Worm (Caenorhabditis elegans): ENCODE results near the gene ZK470.6.

ZK470.6 gene

DNA sequence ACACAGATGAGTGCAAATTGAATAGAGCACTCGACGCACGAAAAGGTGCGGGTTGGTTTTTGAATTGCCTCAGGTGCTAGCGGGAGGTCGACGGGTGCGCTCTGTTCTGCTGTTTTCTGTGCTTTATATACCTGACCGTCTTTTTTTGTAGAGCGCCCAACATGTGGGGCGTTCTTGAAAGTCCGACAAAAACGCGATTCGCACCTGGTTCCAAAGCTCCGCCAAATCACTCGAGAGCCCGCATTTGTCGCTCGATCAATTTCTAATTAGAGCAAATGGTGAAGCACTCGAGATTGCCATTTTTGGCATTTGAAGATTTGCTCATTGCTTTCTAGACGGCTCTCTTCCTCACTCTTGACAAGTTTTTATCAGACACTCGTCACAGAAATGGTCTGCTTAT lies at the start of gene ZK470.6:
Gene ZK470.6, minus strand, starts transcription at position 101 of the 400 bp plus-strand sequence.
- TF ChIP-seq ama-1 (optimal IDR thresholded peaks at IDR 0.05) (no peak), ceh-6 (GFP tag; optimal IDR thresholded peaks at IDR 0.05) (no peak), lim-6 (tag; optimal IDR thresholded peaks at IDR 0.05) (no peak), dmd-4 (tag; optimal IDR thresholded peaks at IDR 0.05; ENCODE audit: borderline replicate concordance) (no peak), ref-2 (tag; optimal IDR thresholded peaks at IDR 0.05) (no peak), pha-4 (tag; optimal IDR thresholded peaks at IDR 0.05) (no peak), sox-4 (tag; optimal IDR thresholded peaks at IDR 0.05) (no peak), ttx-3 (tag; optimal IDR thresholded peaks at IDR 0.05) (no peak), mec-3 (tag; optimal IDR thresholded peaks at IDR 0.05; ENCODE audit: borderline replicate concordance) (no peak), ceh-45 (GFP tag; IDR thresholded peaks at IDR 0.05) (no peak), elt-4 (tag; optimal IDR thresholded peaks at IDR 0.05) (no peak)

- TF ChIP-seq C08G9.2 (tag; optimal IDR thresholded peaks at IDR 0.05): no peak
- no peak for TF ChIP-seq K09A11.1 (tag; optimal IDR thresholded peaks at IDR 0.05; ENCODE audit: insufficient read depth)
- no peak for TF ChIP-seq hlh-6 (tag; optimal IDR thresholded peaks at IDR 0.05)
- TF ChIP-seq unc-55 (GFP tag; optimal IDR thresholded peaks at IDR 0.05): peak; percentile 76
- no peak for TF ChIP-seq nhr-232 (tag; optimal IDR thresholded peaks at IDR 0.05)
- TF ChIP-seq ets-4 (tag; optimal IDR thresholded peaks at IDR 0.05): peak; percentile 14
- peak; percentile 83 for TF ChIP-seq ama-1 (optimal IDR thresholded peaks at IDR 0.05)
- no peak for TF ChIP-seq ahr-1 (tag; optimal IDR thresholded peaks at IDR 0.05)
- no peak for TF ChIP-seq sox-2 (GFP tag; IDR thresholded peaks at IDR 0.05)
- TF ChIP-seq hlh-30 (tag; optimal IDR thresholded peaks at IDR 0.05; ENCODE audit: insufficient read depth): no peak
- no peak for TF ChIP-seq ceh-30 (tag; optimal IDR thresholded peaks at IDR 0.05)
- no peak for TF ChIP-seq ceh-19 (GFP tag; optimal IDR thresholded peaks at IDR 0.05)
- TF ChIP-seq lin-11 (tag; optimal IDR thresholded peaks at IDR 0.05): no peak
- peak; percentile 89 for TF ChIP-seq eyg-1 (tag; optimal IDR thresholded peaks at IDR 0.05)
- TF ChIP-seq dmd-4 (tag; optimal IDR thresholded peaks at IDR 0.05; ENCODE audit: borderline replicate concordance): no peak
- no peak for TF ChIP-seq npax-4 (tag; optimal IDR thresholded peaks at IDR 0.05)
- no peak for TF ChIP-seq gmeb-2 (tag; optimal IDR thresholded peaks at IDR 0.05)
- TF ChIP-seq unc-86 (tag; optimal IDR thresholded peaks at IDR 0.05): no peak
- no peak for TF ChIP-seq zip-5 (tag; optimal IDR thresholded peaks at IDR 0.05)
- no peak for TF ChIP-seq ceh-6 (GFP tag; optimal IDR thresholded peaks at IDR 0.05)
- no peak for TF ChIP-seq fax-1 (tag; optimal IDR thresholded peaks at IDR 0.05)
- no peak for TF ChIP-seq hlh-8 (tag; optimal IDR thresholded peaks at IDR 0.05)
- no peak for TF ChIP-seq ceh-24 (tag; optimal IDR thresholded peaks at IDR 0.05)
- TF ChIP-seq unc-42 (tag; optimal IDR thresholded peaks at IDR 0.05): peak; percentile 25
- no peak for TF ChIP-seq syd-9 (tag; optimal IDR thresholded peaks at IDR 0.05)
- no peak for TF ChIP-seq che-1 (tag; optimal IDR thresholded peaks at IDR 0.05)
- no peak for TF ChIP-seq fkh-10 (GFP tag; optimal IDR thresholded peaks at IDR 0.05)
- TF ChIP-seq sox-4 (tag; optimal IDR thresholded peaks at IDR 0.05): no peak
- TF ChIP-seq elt-4 (tag; optimal IDR thresholded peaks at IDR 0.05): no peak
- peak; percentile 4 for TF ChIP-seq tbx-2 (tag; optimal IDR thresholded peaks at IDR 0.05)
- TF ChIP-seq hlh-13 (GFP tag; optimal IDR thresholded peaks at IDR 0.05): no peak
- TF ChIP-seq ceh-22 (tag; optimal IDR thresholded peaks at IDR 0.05): no peak
- TF ChIP-seq dve-1 (tag; optimal IDR thresholded peaks at IDR 0.05): peak; percentile 32
- TF ChIP-seq pat-9 (tag; optimal IDR thresholded peaks at IDR 0.05): no peak
- TF ChIP-seq pax-1 (tag; optimal IDR thresholded peaks at IDR 0.05): peak; percentile 89
- peak; percentile 71 for TF ChIP-seq sdc-2 (tag; optimal IDR thresholded peaks at IDR 0.05)
- TF ChIP-seq pros-1 (tag; optimal IDR thresholded peaks at IDR 0.05): peak; percentile 71
- no peak for TF ChIP-seq ceh-48 (tag; optimal IDR thresholded peaks at IDR 0.05)
- TF ChIP-seq pha-4 (tag; optimal IDR thresholded peaks at IDR 0.05): no peak
- TF ChIP-seq elt-2 (tag; optimal IDR thresholded peaks at IDR 0.05): no peak
- no peak for TF ChIP-seq T23F11.4 (GFP tag; optimal IDR thresholded peaks at IDR 0.05)
- TF ChIP-seq ceh-34 (tag; optimal IDR thresholded peaks at IDR 0.05): peak; percentile 68
- peak; percentile 35 for TF ChIP-seq nfya-1 (tag; optimal IDR thresholded peaks at IDR 0.05)
- TF ChIP-seq ref-2 (tag; optimal IDR thresholded peaks at IDR 0.05): peak; percentile 44
- TF ChIP-seq F13H6.1 (tag; optimal IDR thresholded peaks at IDR 0.05): peak; percentile 54
- peak; percentile 44 for TF ChIP-seq ceh-2 (tag; optimal IDR thresholded peaks at IDR 0.05)
Measured at ce11 chrX:4222779-4223387, 45.6 kb upstream of the ZK470.6 start.

All from whole organism, late embryonic.